Fruit fly (Drosophila melanogaster): ENCODE results near the gene ort.

ort gene

DNA sequence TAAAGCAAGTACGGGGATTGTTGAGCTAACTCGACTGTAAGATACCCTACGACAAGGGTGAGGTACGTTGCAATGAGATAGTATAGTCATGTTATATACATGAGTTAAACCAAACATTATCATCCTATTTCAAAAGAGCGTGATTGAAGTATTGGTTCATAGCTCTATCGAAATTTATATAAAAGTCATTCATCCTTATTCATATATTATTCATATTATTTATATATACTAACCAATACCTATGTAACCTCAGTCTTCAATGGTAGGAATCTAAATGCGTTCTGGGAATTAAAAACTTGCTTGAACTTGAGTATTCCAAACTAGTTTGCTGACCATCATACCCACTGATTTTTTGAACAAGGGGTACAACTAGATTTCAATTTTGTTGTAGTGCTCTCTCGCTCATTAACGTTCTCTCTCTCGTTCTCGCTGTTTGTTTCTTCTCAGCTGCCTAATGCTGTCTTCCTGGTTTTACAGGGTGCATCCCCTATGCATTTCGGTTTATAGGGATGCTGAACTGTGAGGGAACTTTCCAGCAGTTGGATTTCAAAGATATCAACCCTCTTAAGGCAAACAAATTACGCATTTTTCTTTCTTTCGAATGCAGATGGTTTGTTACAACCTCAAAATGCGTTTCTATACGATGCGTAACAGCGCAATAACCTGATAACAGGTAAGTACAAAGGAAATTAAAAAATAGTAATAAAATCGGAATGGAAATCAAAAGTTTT, 31.6 kb upstream of the ort start (continued):
- TF ChIP-seq Trl (optimal IDR thresholded peaks at IDR 0.05), result peak; percentile 11 to 39
- TF ChIP-seq Trl (GFP tag; optimal IDR thresholded peaks at IDR 0.05), result no peak
- peak; percentile 30 for TF ChIP-seq CG30403 (GFP tag; optimal IDR thresholded peaks at IDR 0.05)
- TF ChIP-seq ind (GFP tag; optimal IDR thresholded peaks at IDR 0.05), result peak; percentile 61
- TF ChIP-seq CG11504 (tag; optimal IDR thresholded peaks at IDR 0.05), result peak; percentile 81
- peak; percentile 54 for TF ChIP-seq Max (GFP tag; optimal IDR thresholded peaks at IDR 0.05)
- TF ChIP-seq stwl (tag; optimal IDR thresholded peaks at IDR 0.05), result no peak
- no peak for TF ChIP-seq z (GFP tag; IDR thresholded peaks at IDR 0.05)
- no peak for TF ChIP-seq NFAT (GFP tag; IDR thresholded peaks at IDR 0.05)
- peak; percentile 50 for TF ChIP-seq tap (tag; optimal IDR thresholded peaks at IDR 0.05)
- peak; percentile 61 for TF ChIP-seq Fer1 (GFP tag; optimal IDR thresholded peaks at IDR 0.05)
- peak; percentile 75 for TF ChIP-seq CG2712 (tag; optimal IDR thresholded peaks at IDR 0.05)
- TF ChIP-seq CG32767 (GFP tag; IDR thresholded peaks at IDR 0.05), result no peak
- peak; percentile 2 for TF ChIP-seq Hr3 (GFP tag; optimal IDR thresholded peaks at IDR 0.05)
- peak; percentile 35; the same call in 1 of the 2 replicates for TF ChIP-seq lmd (GFP tag; IDR thresholded peaks at IDR 0.05)
- no peak for TF ChIP-seq CG8290 (GFP tag; optimal IDR thresholded peaks at IDR 0.05)
- TF ChIP-seq CG8290 (tag; optimal IDR thresholded peaks at IDR 0.05), result no peak
- no peak for TF ChIP-seq CG2889 (GFP tag; IDR thresholded peaks at IDR 0.05)
- no peak for TF ChIP-seq sug (tag; optimal IDR thresholded peaks at IDR 0.05)
- TF ChIP-seq GATAe (GFP tag; conservative IDR thresholded peaks at IDR 0.05), result no peak
- no peak for TF ChIP-seq Ptx1 (GFP tag; IDR thresholded peaks at IDR 0.05)
- TF ChIP-seq CG10431 (GFP tag; optimal IDR thresholded peaks at IDR 0.05), result no peak
- no peak for TF ChIP-seq usp (GFP tag; optimal IDR thresholded peaks at IDR 0.05)
- no peak for TF ChIP-seq CG11723 (GFP tag; optimal IDR thresholded peaks at IDR 0.05)
- no peak for TF ChIP-seq CG6854 (GFP tag; optimal IDR thresholded peaks at IDR 0.05)
- no peak for TF ChIP-seq ATbp (GFP tag; optimal IDR thresholded peaks at IDR 0.05)
- TF ChIP-seq CG13775 (GFP tag; optimal IDR thresholded peaks at IDR 0.05), result peak; percentile 29
- no peak for TF ChIP-seq Kr (GFP tag; optimal IDR thresholded peaks at IDR 0.05)
- TF ChIP-seq CG5245 (GFP tag; optimal IDR thresholded peaks at IDR 0.05), result peak; percentile 5
- no peak for TF ChIP-seq B-H1 (GFP tag; IDR thresholded peaks at IDR 0.05)
- 0 out of 3 replicates have a peak, but pooled peaks have one; percentile 4 for TF ChIP-seq zfh1 (GFP tag; IDR thresholded peaks at IDR 0.05)
- no peak for TF ChIP-seq btn (GFP tag; optimal IDR thresholded peaks at IDR 0.05)
- TF ChIP-seq jigr1 (GFP tag; IDR thresholded peaks at IDR 0.05), result no peak
- TF ChIP-seq CG8944 (GFP tag; optimal IDR thresholded peaks at IDR 0.05), result no peak
- TF ChIP-seq CG2129 (GFP tag; IDR thresholded peaks at IDR 0.05; ENCODE audit: partially characterized antibody), result no peak
- TF ChIP-seq CG34376 (GFP tag; optimal IDR thresholded peaks at IDR 0.05), result no peak
- no peak for TF ChIP-seq HmgZ (tag; optimal IDR thresholded peaks at IDR 0.05)
- TF ChIP-seq pan (optimal IDR thresholded peaks at IDR 0.05), result peak in 1 of 2 experiments; percentile 60
- peak in 1 of 2 experiments; percentile 29 for TF ChIP-seq pan (GFP tag; optimal IDR thresholded peaks at IDR 0.05 in 1 of 2, IDR thresholded peaks at IDR 0.05 in 1 of 2)
- TF ChIP-seq Rx (GFP tag; IDR thresholded peaks at IDR 0.05), result no peak
- peak in 1 of 2 experiments; percentile 53 for TF ChIP-seq tll (GFP tag; optimal IDR thresholded peaks at IDR 0.05)
- TF ChIP-seq CG7357 (GFP tag; IDR thresholded peaks at IDR 0.05), result no peak
- no peak for TF ChIP-seq dmrt11E (tag; optimal IDR thresholded peaks at IDR 0.05)
- peak; percentile 29 for TF ChIP-seq CG6765 (GFP tag; optimal IDR thresholded peaks at IDR 0.05)
- TF ChIP-seq Spps (tag; optimal IDR thresholded peaks at IDR 0.05), result peak; percentile 2
- TF ChIP-seq CTCF (GFP tag; optimal IDR thresholded peaks at IDR 0.05), result peak; percentile 1
- no peak for TF ChIP-seq Lim3 (GFP tag; IDR thresholded peaks at IDR 0.05)
- peak; percentile 24 for TF ChIP-seq tio (GFP tag; optimal IDR thresholded peaks at IDR 0.05)
- peak; percentile 54 for TF ChIP-seq CG4820 (GFP tag; optimal IDR thresholded peaks at IDR 0.05)
- TF ChIP-seq hth (optimal IDR thresholded peaks at IDR 0.05), result no peak
- no peak for TF ChIP-seq D (optimal IDR thresholded peaks at IDR 0.05)
- peak; percentile 45 for TF ChIP-seq D (GFP tag; optimal IDR thresholded peaks at IDR 0.05)
- TF ChIP-seq sna (GFP tag; IDR thresholded peaks at IDR 0.05; ENCODE audit: partially characterized antibody), result no peak
